Fruit fly (Drosophila melanogaster) whole organism, embryonic: ENCODE measurements around the gene Mipp2.

Experiments used
- Atf-2 ChIP-seq: fragments of 200-800 bp; sonication (Bioruptor generic); optimal IDR thresholded peaks from 2 replicates; lab custom pipeline; 2016; ENCODE audit warnings: missing biosample characterization, missing genetic modification characterization
- Awh ChIP-seq: fragments of 200-800 bp; sonication (Bioruptor generic); IDR thresholded peaks from 2 replicates; pipeline ENCODE4, ENCODE4 v1.3.6; 2022; ENCODE audit warnings: missing biosample characterization, missing genetic modification characterization
- BEAF-32 ChIP-seq: fragments of 200-800 bp; sonication (Bioruptor generic); optimal IDR thresholded peaks from 3 replicates; lab custom pipeline; 2017; ENCODE audit warnings: missing biosample characterization, missing genetic modification characterization, mild to moderate bottlenecking, moderate library complexity, missing genetic modification reagents
- C15 ChIP-seq: fragments of 200-800 bp; sonication (Bioruptor generic); IDR thresholded peaks from 3 replicates; pipeline ENCODE4 v1.3.6; 2022; ENCODE audit warnings: missing biosample characterization, missing genetic modification characterization
- CG10274 ChIP-seq: fragments of 200-800 bp; sonication (Bioruptor generic); optimal IDR thresholded peaks from 3 replicates; lab custom pipeline; 2017; ENCODE audit warnings: missing biosample characterization, mild to moderate bottlenecking, missing genetic modification characterization
- CG10321 ChIP-seq: fragments of 200-800 bp; sonication (Bioruptor generic); IDR thresholded peaks from 2 replicates; pipeline ENCODE4 v1.3.6; 2022; ENCODE audit warnings: missing biosample characterization, missing genetic modification characterization
- CG11456 ChIP-seq: fragments of 200-800 bp; sonication (Bioruptor generic); IDR thresholded peaks from 3 replicates; pipeline ENCODE4 v1.3.6; 2022; ENCODE audit warnings: missing biosample characterization, missing genetic modification characterization
- CG13123 ChIP-seq: fragments of 200-800 bp; sonication (Bioruptor generic); optimal IDR thresholded peaks from 2 replicates; lab custom pipeline; 2016; ENCODE audit warnings: missing biosample characterization, missing genetic modification characterization
- CG14050 ChIP-seq: fragments of 200-800 bp; sonication (Bioruptor generic); IDR thresholded peaks from 3 replicates; pipeline ENCODE4 v1.3.6; 2022; ENCODE audit warnings: missing biosample characterization, missing genetic modification characterization
- CG14441 ChIP-seq: fragments of 200-800 bp; sonication (Bioruptor generic); IDR thresholded peaks from 2 replicates; pipeline ENCODE4 v1.3.6; 2022; ENCODE audit warnings: missing biosample characterization, missing genetic modification characterization
- CG14710 ChIP-seq: fragments of 200-800 bp; sonication (Bioruptor generic); optimal IDR thresholded peaks from 3 replicates; lab custom pipeline; 2019; ENCODE audit warnings: missing biosample characterization, mild to moderate bottlenecking, missing genetic modification characterization, moderate library complexity
- CG14965 ChIP-seq: fragments of 200-800 bp; sonication (Bioruptor generic); optimal IDR thresholded peaks from 2 replicates; lab custom pipeline; 2016; ENCODE audit warnings: missing biosample characterization, missing genetic modification characterization, borderline replicate concordance
- CG15479 ChIP-seq: fragments of 200-800 bp; sonication (Bioruptor generic); optimal IDR thresholded peaks from 3 replicates; lab custom pipeline; 2019; ENCODE audit warnings: missing biosample characterization, mild to moderate bottlenecking, missing genetic modification characterization, moderate library complexity
- CG1603 ChIP-seq: fragments of 200-800 bp; sonication (Bioruptor generic); optimal IDR thresholded peaks from 2 replicates; lab custom pipeline; 2019; ENCODE audit warnings: missing biosample characterization, mild to moderate bottlenecking, missing genetic modification characterization, moderate library complexity
- CG16815 ChIP-seq: fragments of 200-800 bp; sonication (Bioruptor generic); optimal IDR thresholded peaks from 3 replicates; lab custom pipeline; 2017; ENCODE audit warnings: missing biosample characterization, mild to moderate bottlenecking, missing genetic modification characterization
- CG2129 ChIP-seq: fragments of 200-800 bp; sonication (Bioruptor generic); IDR thresholded peaks from 2 replicates; pipeline ENCODE4 v1.3.6; 2022; ENCODE audit warnings: missing biosample characterization, missing genetic modification characterization; ENCODE audit not compliant: partially characterized antibody
- CG30020 ChIP-seq: fragments of 200-800 bp; optimal IDR thresholded peaks from 2 replicates; lab custom pipeline; 2019; ENCODE audit warnings: missing biosample characterization, mild to moderate bottlenecking, missing genetic modification characterization, moderate library complexity
- CG3838 ChIP-seq: fragments of 200-800 bp; sonication (Bioruptor generic); optimal IDR thresholded peaks from 3 replicates; lab custom pipeline; 2016; ENCODE audit warnings: missing biosample characterization, missing genetic modification characterization
- CG4730 ChIP-seq: fragments of 200-800 bp; sonication (Bioruptor generic); IDR thresholded peaks from 2 replicates; pipeline ENCODE4 v1.3.6; 2022; ENCODE audit warnings: missing biosample characterization, missing genetic modification characterization
- CG5180 ChIP-seq: fragments of 200-800 bp; sonication (Bioruptor generic); optimal IDR thresholded peaks from 3 replicates; lab custom pipeline; 2017; ENCODE audit warnings: missing biosample characterization, missing genetic modification characterization, mild to moderate bottlenecking, moderate library complexity, missing genetic modification reagents
- CG5953 ChIP-seq: fragments of 200-800 bp; sonication (Bioruptor generic); IDR thresholded peaks from 2 replicates; pipeline ENCODE4 v1.3.6; 2022; ENCODE audit warnings: missing biosample characterization, missing genetic modification characterization
- CG6254 ChIP-seq: fragments of 200-800 bp; sonication (Bioruptor generic); optimal IDR thresholded peaks from 3 replicates; lab custom pipeline; 2017; ENCODE audit warnings: mild to moderate bottlenecking, missing biosample characterization, missing genetic modification reagents, missing genetic modification characterization
- Dfd ChIP-seq, 2 experiments: fragments of >200 bp; optimal IDR thresholded peaks; 2 replicates each; lab custom pipeline; 2017; ENCODE audit warnings: missing biosample characterization in 2 of 2, missing genetic modification characterization in 2 of 2
- E2f1 ChIP-seq: fragments of 200-800 bp; sonication (Bioruptor generic); IDR thresholded peaks from 2 replicates; pipeline ENCODE4 v1.3.6; 2022; ENCODE audit warnings: missing biosample characterization, missing genetic modification characterization
- HLHmδ ChIP-seq: fragments of 200-800 bp; sonication (Bioruptor generic); optimal IDR thresholded peaks from 2 replicates; lab custom pipeline; 2018; ENCODE audit warnings: missing biosample characterization, mild to moderate bottlenecking, missing genetic modification characterization, moderate library complexity
- HmgZ ChIP-seq: fragments of 200-800 bp; sonication (Bioruptor generic); optimal IDR thresholded peaks from 2 replicates; lab custom pipeline; 2018; ENCODE audit warnings: missing biosample characterization, mild to moderate bottlenecking, missing genetic modification characterization
- NfI ChIP-seq: fragments of 200-800 bp; sonication (Bioruptor generic); optimal IDR thresholded peaks from 3 replicates; lab custom pipeline; 2018; ENCODE audit warnings: missing biosample characterization, mild to moderate bottlenecking, missing genetic modification characterization, moderate library complexity
- Ptx1 ChIP-seq: fragments of 200-800 bp; sonication (Bioruptor generic); IDR thresholded peaks from 2 replicates; pipeline ENCODE4 v1.3.6; 2022; ENCODE audit warnings: missing biosample characterization, missing genetic modification characterization
- Tbp ChIP-seq: fragments of >200 bp; optimal IDR thresholded peaks from 2 replicates; lab custom pipeline; 2018; ENCODE audit warnings: missing biosample characterization, missing genetic modification characterization
- Xbp1 ChIP-seq: fragments of 200-800 bp; sonication (Bioruptor generic); optimal IDR thresholded peaks from 3 replicates; lab custom pipeline; 2016; ENCODE audit warnings: missing biosample characterization, mild to moderate bottlenecking, missing genetic modification characterization
- al ChIP-seq: fragments of 200-800 bp; sonication (Bioruptor generic); IDR thresholded peaks from 2 replicates; pipeline ENCODE4 v1.3.6; 2022; ENCODE audit warnings: missing biosample characterization, missing genetic modification characterization
- ara ChIP-seq: fragments of 200-800 bp; sonication (Bioruptor generic); IDR thresholded peaks from 2 replicates; pipeline ENCODE4 v1.3.6; 2022; ENCODE audit warnings: missing biosample characterization, missing genetic modification characterization
- az2 ChIP-seq: fragments of 200-800 bp; sonication (Bioruptor generic); optimal IDR thresholded peaks from 3 replicates; lab custom pipeline; 2016; ENCODE audit warnings: missing biosample characterization, missing genetic modification characterization
- br ChIP-seq: fragments of >200 bp; optimal IDR thresholded peaks from 2 replicates; lab custom pipeline; 2017
- cg ChIP-seq: fragments of 200-800 bp; sonication (Bioruptor generic); optimal IDR thresholded peaks from 3 replicates; lab custom pipeline; 2019; ENCODE audit warnings: missing biosample characterization, mild to moderate bottlenecking, missing genetic modification characterization, moderate library complexity
- chif ChIP-seq, 2 experiments: fragments of 200-800 bp; sonication (Bioruptor generic); optimal IDR thresholded peaks; 3 replicates each; lab custom pipeline; 2016; ENCODE audit warnings: missing biosample characterization in 2 of 2, missing genetic modification characterization in 2 of 2
- dpn ChIP-seq, 2 experiments: fragments of 200-800 bp; sonication (Bioruptor generic); optimal IDR thresholded peaks; 3 replicates each; lab custom pipeline; 2016; ENCODE audit warnings: missing biosample characterization in 2 of 2, missing genetic modification characterization in 2 of 2
- eyg ChIP-seq: fragments of 200-800 bp; sonication (Bioruptor generic); optimal IDR thresholded peaks from 3 replicates; lab custom pipeline; 2016; ENCODE audit warnings: missing biosample characterization, missing genetic modification characterization
- fd102C ChIP-seq: fragments of 200-800 bp; sonication (Bioruptor generic); optimal IDR thresholded peaks from 2 replicates; lab custom pipeline; 2018; ENCODE audit warnings: missing biosample characterization, mild to moderate bottlenecking, missing genetic modification characterization, moderate library complexity
- fd3F ChIP-seq: fragments of 200-800 bp; sonication (Bioruptor generic); optimal IDR thresholded peaks from 2 replicates; lab custom pipeline; 2018; ENCODE audit warnings: missing biosample characterization, mild to moderate bottlenecking, missing genetic modification characterization, moderate library complexity
- gfzf ChIP-seq: fragments of 200-800 bp; sonication (Bioruptor generic); optimal IDR thresholded peaks from 2 replicates; lab custom pipeline; 2016; ENCODE audit warnings: missing biosample characterization, mild to moderate bottlenecking, missing genetic modification characterization, moderate library complexity
- jigr1 ChIP-seq: fragments of 200-800 bp; sonication (Bioruptor generic); IDR thresholded peaks from 3 replicates; pipeline ENCODE4 v1.3.6; 2022; ENCODE audit warnings: missing biosample characterization, missing genetic modification characterization
- lilli ChIP-seq: fragments of 200-800 bp; sonication (Bioruptor generic); optimal IDR thresholded peaks from 3 replicates; lab custom pipeline; 2016; ENCODE audit warnings: missing biosample characterization, missing genetic modification characterization
- maf-S ChIP-seq: fragments of 200-800 bp; sonication (Bioruptor generic); optimal IDR thresholded peaks from 2 replicates; lab custom pipeline; 2016; ENCODE audit warnings: missing biosample characterization, missing genetic modification characterization
- nmo ChIP-seq: fragments of 200-800 bp; sonication (Bioruptor generic); optimal IDR thresholded peaks from 2 replicates; lab custom pipeline; 2018; ENCODE audit warnings: missing biosample characterization, mild to moderate bottlenecking, missing genetic modification characterization, moderate library complexity
- oc ChIP-seq: fragments of 200-800 bp; sonication (Bioruptor generic); optimal IDR thresholded peaks from 2 replicates; lab custom pipeline; 2018; ENCODE audit warnings: missing biosample characterization, mild to moderate bottlenecking, missing genetic modification characterization, moderate library complexity
- pfk ChIP-seq: fragments of 200-800 bp; sonication (Bioruptor generic); optimal IDR thresholded peaks from 2 replicates; lab custom pipeline; 2018; ENCODE audit warnings: missing biosample characterization, mild to moderate bottlenecking, missing genetic modification characterization, moderate library complexity
- sens ChIP-seq: fragments of 200-800 bp; sonication (Bioruptor generic); peaks from one replicate; lab custom pipeline; 2016; ENCODE audit warnings: missing biosample characterization, missing genetic modification characterization
- wdn ChIP-seq: fragments of 200-800 bp; sonication (Bioruptor generic); IDR thresholded peaks from 2 replicates; pipeline ENCODE4 v1.3.6; 2022; ENCODE audit warnings: missing biosample characterization, missing genetic modification characterization
- wor ChIP-seq: fragments of 200-800 bp; sonication (Bioruptor generic); IDR thresholded peaks from 2 replicates; pipeline ENCODE4 v1.3.6; 2022; ENCODE audit warnings: missing biosample characterization, missing genetic modification characterization
- zfh2 ChIP-seq: fragments of 200-800 bp; sonication (Bioruptor generic); optimal IDR thresholded peaks from 2 replicates; lab custom pipeline; 2016; ENCODE audit warnings: missing biosample characterization, missing genetic modification characterization

The Mipp2 gene

DNA sequence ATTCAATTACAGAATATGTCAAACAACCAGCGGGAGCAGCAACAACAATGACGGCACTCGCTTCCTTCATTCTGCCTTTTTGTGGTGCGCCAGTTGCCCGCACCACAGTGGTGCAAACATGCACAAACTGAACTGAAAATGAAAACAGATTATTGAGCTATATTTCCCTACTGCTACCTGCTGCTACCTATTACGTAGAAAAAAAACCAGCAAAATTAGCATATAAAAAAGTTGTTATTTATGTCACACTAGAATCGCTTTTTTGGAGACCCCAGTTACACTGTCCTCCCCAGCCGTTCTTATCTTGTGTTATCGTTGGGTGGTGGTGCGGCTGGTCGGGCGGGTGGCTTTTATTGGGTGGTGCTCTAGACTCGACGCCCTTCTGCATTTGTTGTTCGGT, 6.3 kb upstream of the Mipp2 start (continued):
- no peak for TF ChIP-seq HLHmδ (GFP tag; lab: Kevin White, UChicago)
- peak; percentile 79 for TF ChIP-seq CG5953
- peak; percentile 7 for TF ChIP-seq CG13123
- TF ChIP-seq CG6254 = peak; percentile 74
- no peak for TF ChIP-seq Dfd (GFP tag; optimal IDR thresholded peaks at IDR 0.05; lab: Kevin White, UChicago)
- peak; percentile 72 for TF ChIP-seq NfI (GFP tag; lab: Kevin White, UChicago)
- peak; percentile 75 for TF ChIP-seq oc
- peak; percentile 44 for TF ChIP-seq CG14710 (tag; lab: Kevin White, UChicago)
- TF ChIP-seq jigr1 (GFP tag; lab: Robert Waterston, UW) = peak; percentile 79
- peak; percentile 85 for TF ChIP-seq CG4730 (GFP tag; lab: Robert Waterston, UW)
- TF ChIP-seq CG10274 (GFP tag; lab: Kevin White, UChicago) = peak; percentile 65
- peak; percentile 88 for TF ChIP-seq E2f1 (GFP tag; lab: Robert Waterston, UW)
- peak; percentile 80 to 82 for TF ChIP-seq dpn (GFP tag; optimal IDR thresholded peaks at IDR 0.05; lab: Kevin White, UChicago)
- TF ChIP-seq CG2129 (GFP tag; lab: Robert Waterston, UW) = no peak
- TF ChIP-seq al (GFP tag; lab: Robert Waterston, UW) = peak; percentile 78; the same call in 1 of the 2 replicates
- TF ChIP-seq CG15479 (GFP tag; lab: Kevin White, UChicago) = no peak
- peak; percentile 51 for TF ChIP-seq maf-S (GFP tag; lab: Kevin White, UChicago)
- TF ChIP-seq CG14050 (GFP tag; lab: Robert Waterston, UW) = peak; percentile 81
- peak; percentile 87 for TF ChIP-seq CG1603 (tag; lab: Kevin White, UChicago)
- peak; percentile 87 for TF ChIP-seq CG11456 (GFP tag; lab: Robert Waterston, UW)
- TF ChIP-seq fd102C (GFP tag; lab: Kevin White, UChicago) = no peak
- peak; percentile 31; the same call in 1 of the 2 replicates for TF ChIP-seq CG10321 (GFP tag; lab: Robert Waterston, UW)
- peak; percentile 55 for TF ChIP-seq CG16815
- TF ChIP-seq zfh2 (GFP tag; lab: Kevin White, UChicago) = peak; percentile 59
- TF ChIP-seq CG14965 (GFP tag; lab: Kevin White, UChicago) = peak; percentile 12
- no peak for TF ChIP-seq cg (GFP tag; lab: Kevin White, UChicago)
- peak; percentile 76 for TF ChIP-seq wdn (GFP tag; lab: Robert Waterston, UW)
- peak; percentile 76 to 78 for TF ChIP-seq chif (GFP tag; optimal IDR thresholded peaks at IDR 0.05; lab: Kevin White, UChicago)
- peak; percentile 92 for TF ChIP-seq Ptx1 (GFP tag; lab: Robert Waterston, UW)
- TF ChIP-seq sens (GFP tag; lab: Kevin White, UChicago) = peak; percentile 97
- no peak for TF ChIP-seq Tbp (GFP tag; lab: Kevin White, UChicago)
- TF ChIP-seq CG3838 (GFP tag; lab: Kevin White, UChicago) = no peak
- peak; percentile 39 for TF ChIP-seq fd3F (GFP tag; lab: Kevin White, UChicago)
- TF ChIP-seq br (lab: Kevin White, UChicago) = no peak
- no peak for TF ChIP-seq gfzf (GFP tag; lab: Kevin White, UChicago)
- peak; percentile 86 for TF ChIP-seq nmo (GFP tag; lab: Kevin White, UChicago)
- peak; percentile 84 for TF ChIP-seq wor (GFP tag; lab: Robert Waterston, UW)
- TF ChIP-seq HmgZ (tag; lab: Kevin White, UChicago) = peak; percentile 71
- TF ChIP-seq Awh (GFP tag; lab: Robert Waterston, UW) = peak; percentile 87
- peak; percentile 80; the same call in 2 of the 3 replicates for TF ChIP-seq C15 (GFP tag; lab: Robert Waterston, UW)
- peak; percentile 54 for TF ChIP-seq eyg (GFP tag; lab: Kevin White, UChicago)
- TF ChIP-seq az2 = peak; percentile 78
- no peak for TF ChIP-seq BEAF-32 (GFP tag; lab: Kevin White, UChicago)
- peak; percentile 51 for TF ChIP-seq CG5180 (GFP tag; lab: Kevin White, UChicago)
- peak; percentile 70 for TF ChIP-seq Atf-2 (GFP tag; lab: Kevin White, UChicago)
- TF ChIP-seq CG30020 (tag; lab: Kevin White, UChicago) = no peak
- peak; percentile 94 for TF ChIP-seq CG14441 (GFP tag; lab: Robert Waterston, UW)
- TF ChIP-seq pfk = no peak
- TF ChIP-seq Xbp1 (GFP tag; lab: Kevin White, UChicago) = peak; percentile 83
- TF ChIP-seq ara (GFP tag; lab: Robert Waterston, UW) = peak; percentile 91
- TF ChIP-seq lilli (GFP tag; lab: Kevin White, UChicago) = peak; percentile 88
